Fruit fly (Drosophila melanogaster) whole organism, embryonic: ENCODE measurements around the gene CG17359.

Experiments used
- CG10209 ChIP-seq: fragments of 200-800 bp; sonication (Bioruptor generic); optimal IDR thresholded peaks from 3 replicates; lab custom pipeline; 2017; ENCODE audit warnings: missing biosample characterization, mild to moderate bottlenecking, missing genetic modification characterization, missing genetic modification reagents
- CG10274 ChIP-seq: fragments of 200-800 bp; sonication (Bioruptor generic); optimal IDR thresholded peaks from 3 replicates; lab custom pipeline; 2017; ENCODE audit warnings: missing biosample characterization, mild to moderate bottlenecking, missing genetic modification characterization
- CG10565 ChIP-seq: fragments of 200-800 bp; sonication (Bioruptor generic); optimal IDR thresholded peaks from 3 replicates; lab custom pipeline; 2016; ENCODE audit warnings: missing biosample characterization, mild to moderate bottlenecking, missing genetic modification characterization
- CG10979 ChIP-seq: fragments of 200-800 bp; sonication (Bioruptor generic); optimal IDR thresholded peaks from 2 replicates; lab custom pipeline; 2018; ENCODE audit warnings: missing biosample characterization, mild to moderate bottlenecking, missing genetic modification characterization, moderate library complexity
- CG11093 ChIP-seq: fragments of 200-800 bp; sonication (Bioruptor generic); IDR thresholded peaks from 3 replicates; pipeline ENCODE4 v1.3.6; 2022; ENCODE audit warnings: missing biosample characterization, missing genetic modification characterization
- CG12155 ChIP-seq: fragments of 200-800 bp; sonication (Bioruptor generic); optimal IDR thresholded peaks from 3 replicates; lab custom pipeline; 2016; ENCODE audit warnings: missing biosample characterization, missing genetic modification characterization
- CG12236 ChIP-seq: fragments of 200-800 bp; sonication (Bioruptor generic); optimal IDR thresholded peaks from 2 replicates; lab custom pipeline; 2016; ENCODE audit warnings: missing biosample characterization, missing genetic modification characterization
- CG13296 ChIP-seq: fragments of 200-800 bp; sonication (Bioruptor generic); optimal IDR thresholded peaks from 3 replicates; lab custom pipeline; 2018; ENCODE audit warnings: missing biosample characterization, mild to moderate bottlenecking, missing genetic modification characterization
- CG13775 ChIP-seq: fragments of 200-800 bp; sonication (Bioruptor generic); optimal IDR thresholded peaks from 3 replicates; lab custom pipeline; 2017; ENCODE audit warnings: missing biosample characterization, mild to moderate bottlenecking, missing genetic modification characterization
- CG13894 ChIP-seq: fragments of 200-800 bp; sonication (Bioruptor generic); optimal IDR thresholded peaks from 3 replicates; lab custom pipeline; 2018; ENCODE audit warnings: missing biosample characterization, mild to moderate bottlenecking, missing genetic modification characterization, moderate library complexity
- CG14050 ChIP-seq: fragments of 200-800 bp; sonication (Bioruptor generic); IDR thresholded peaks from 3 replicates; pipeline ENCODE4 v1.3.6; 2022; ENCODE audit warnings: missing biosample characterization, missing genetic modification characterization
- CG14860 ChIP-seq: fragments of 200-800 bp; sonication (Bioruptor generic); IDR thresholded peaks from 3 replicates; pipeline ENCODE4 v1.3.6; 2022; ENCODE audit warnings: missing biosample characterization, missing genetic modification characterization; ENCODE audit not compliant: partially characterized antibody
- CG16863 ChIP-seq: fragments of 200-800 bp; sonication (Bioruptor generic); optimal IDR thresholded peaks from 3 replicates; lab custom pipeline; 2016; ENCODE audit warnings: missing biosample characterization, missing genetic modification characterization
- CG17186 ChIP-seq: fragments of 200-800 bp; sonication (Bioruptor generic); optimal IDR thresholded peaks from 3 replicates; lab custom pipeline; 2017; ENCODE audit warnings: missing biosample characterization, missing genetic modification reagents, missing genetic modification characterization
- CG17385 ChIP-seq: fragments of 200-800 bp; sonication (Bioruptor generic); optimal IDR thresholded peaks from 3 replicates; lab custom pipeline; 2018; ENCODE audit warnings: missing biosample characterization, mild to moderate bottlenecking, missing genetic modification characterization
- CG18476 ChIP-seq: fragments of 200-800 bp; sonication (Bioruptor generic); optimal IDR thresholded peaks from 2 replicates; lab custom pipeline; 2016; ENCODE audit warnings: missing biosample characterization, mild to moderate bottlenecking, missing genetic modification characterization
- CG2678 ChIP-seq: fragments of 200-800 bp; sonication (Bioruptor generic); optimal IDR thresholded peaks from 3 replicates; lab custom pipeline; 2019; ENCODE audit warnings: missing biosample characterization, mild to moderate bottlenecking, missing genetic modification characterization, moderate library complexity
- CG31224 ChIP-seq: fragments of 200-800 bp; sonication (Bioruptor generic); IDR thresholded peaks from 2 replicates; pipeline ENCODE4 v1.3.6; 2022; ENCODE audit warnings: missing biosample characterization, missing genetic modification characterization
- CG34422 ChIP-seq: fragments of 200-800 bp; sonication (Bioruptor generic); IDR thresholded peaks from 3 replicates; pipeline ENCODE4 v1.3.6; 2022; ENCODE audit warnings: missing biosample characterization, missing genetic modification characterization
- CG4328 ChIP-seq: fragments of 200-800 bp; sonication (Bioruptor generic); optimal IDR thresholded peaks from 3 replicates; lab custom pipeline; 2017; ENCODE audit warnings: missing biosample characterization, missing genetic modification reagents, missing genetic modification characterization
- CG6272 ChIP-seq: fragments of 200-800 bp; sonication (Bioruptor generic); IDR thresholded peaks from 2 replicates; pipeline ENCODE4 v1.3.6; 2022; ENCODE audit warnings: missing biosample characterization, missing genetic modification characterization
- Dbx ChIP-seq: fragments of 200-800 bp; sonication (Bioruptor generic); IDR thresholded peaks from 3 replicates; pipeline ENCODE4 v1.3.6; 2022; ENCODE audit warnings: missing biosample characterization, missing genetic modification characterization
- Fer3 ChIP-seq: fragments of 200-800 bp; sonication (Bioruptor generic); optimal IDR thresholded peaks from 2 replicates; lab custom pipeline; 2018; ENCODE audit warnings: missing biosample characterization, mild to moderate bottlenecking, missing genetic modification characterization, moderate library complexity
- H2.0 ChIP-seq: fragments of 200-800 bp; sonication (Bioruptor generic); IDR thresholded peaks from 2 replicates; pipeline ENCODE4 v1.3.6; 2022; ENCODE audit warnings: missing biosample characterization, missing genetic modification characterization
- HLH4C ChIP-seq: fragments of 200-800 bp; sonication (Bioruptor generic); IDR thresholded peaks from 3 replicates; pipeline ENCODE4 v1.3.6; 2022; ENCODE audit warnings: missing biosample characterization, missing genetic modification characterization; ENCODE audit not compliant: partially characterized antibody
- Stat92E ChIP-seq, 3 experiments: fragments of >200 bp in 2 of 3; fragments of 200-800 bp in 1 of 3; sonication (Bioruptor generic) in 1 of 3; optimal IDR thresholded peaks; 2 replicates each; lab custom pipeline; 2017 to 2019; ENCODE audit warnings: missing biosample characterization in 3 of 3, missing genetic modification characterization in 3 of 3, mild to moderate bottlenecking in 1 of 3, moderate library complexity in 1 of 3
- Xrp1 ChIP-seq: fragments of 200-800 bp; sonication (Bioruptor generic); IDR thresholded peaks from 2 replicates; pipeline ENCODE4 v1.3.6; 2022; ENCODE audit warnings: missing biosample characterization, missing genetic modification characterization
- bcd ChIP-seq: fragments of 200-800 bp; sonication (Bioruptor generic); optimal IDR thresholded peaks from 2 replicates; lab custom pipeline; 2017; ENCODE audit warnings: missing biosample characterization, mild to moderate bottlenecking, missing genetic modification characterization
- dan ChIP-seq: fragments of 200-800 bp; sonication (Bioruptor generic); IDR thresholded peaks from 2 replicates; pipeline ENCODE4 v1.3.6; 2022; ENCODE audit warnings: missing biosample characterization, missing genetic modification characterization
- grn ChIP-seq: fragments of 200-800 bp; sonication (Bioruptor generic); optimal IDR thresholded peaks from 3 replicates; lab custom pipeline; 2017; ENCODE audit warnings: missing biosample characterization, missing genetic modification characterization
- gsb-n ChIP-seq: fragments of 200-800 bp; sonication (Bioruptor generic); optimal IDR thresholded peaks from 3 replicates; lab custom pipeline; 2018; ENCODE audit warnings: missing biosample characterization, mild to moderate bottlenecking, missing genetic modification characterization
- h ChIP-seq: fragments of >200 bp; optimal IDR thresholded peaks from 2 replicates; lab custom pipeline; 2017
- ham ChIP-seq: fragments of 200-800 bp; sonication (Bioruptor generic); IDR thresholded peaks from 2 replicates; pipeline ENCODE4 v1.3.6; 2022; ENCODE audit warnings: missing biosample characterization, missing genetic modification characterization
- hbn ChIP-seq: fragments of 200-800 bp; sonication (Bioruptor generic); IDR thresholded peaks from 2 replicates; pipeline ENCODE4 v1.3.6; 2022; ENCODE audit warnings: missing biosample characterization, missing genetic modification characterization; ENCODE audit not compliant: partially characterized antibody
- ind ChIP-seq: fragments of 200-800 bp; sonication (Bioruptor generic); optimal IDR thresholded peaks from 3 replicates; lab custom pipeline; 2016; ENCODE audit warnings: missing biosample characterization, missing genetic modification characterization
- kah ChIP-seq: fragments of 200-800 bp; sonication (Bioruptor generic); optimal IDR thresholded peaks from 2 replicates; lab custom pipeline; 2018; ENCODE audit warnings: missing biosample characterization, mild to moderate bottlenecking, missing genetic modification characterization
- kni ChIP-seq: fragments of 200-800 bp; sonication (Bioruptor generic); optimal IDR thresholded peaks from 3 replicates; lab custom pipeline; 2017; ENCODE audit warnings: mild to moderate bottlenecking, missing biosample characterization, missing genetic modification reagents, missing genetic modification characterization
- otp ChIP-seq: fragments of 200-800 bp; sonication (Bioruptor generic); IDR thresholded peaks from 3 replicates; pipeline ENCODE4, ENCODE4 v1.3.6; 2022; ENCODE audit warnings: missing biosample characterization, missing genetic modification characterization
- pb ChIP-seq: fragments of 200-800 bp; sonication (Bioruptor generic); optimal IDR thresholded peaks from 3 replicates; lab custom pipeline; 2016; ENCODE audit warnings: missing biosample characterization, missing genetic modification characterization
- psq ChIP-seq: fragments of 200-800 bp; sonication (Bioruptor generic); optimal IDR thresholded peaks from 2 replicates; lab custom pipeline; 2017; ENCODE audit warnings: missing biosample characterization, missing genetic modification characterization
- salm ChIP-seq: fragments of 200-800 bp; sonication (Bioruptor generic); optimal IDR thresholded peaks from 2 replicates; lab custom pipeline; 2018; ENCODE audit warnings: missing biosample characterization, mild to moderate bottlenecking, missing genetic modification characterization
- sisA ChIP-seq: fragments of 200-800 bp; sonication (Bioruptor generic); IDR thresholded peaks from 2 replicates; pipeline ENCODE4 v1.3.6; 2022; ENCODE audit warnings: missing biosample characterization, missing genetic modification characterization
- slbo ChIP-seq: fragments of 200-800 bp; sonication (Bioruptor generic); IDR thresholded peaks from 2 replicates; pipeline ENCODE4 v1.3.6; 2022; ENCODE audit warnings: missing biosample characterization, missing genetic modification characterization
- ssp ChIP-seq: fragments of 200-800 bp; sonication (Bioruptor generic); IDR thresholded peaks from 2 replicates; pipeline ENCODE4 v1.3.6; 2022; ENCODE audit warnings: missing biosample characterization, missing genetic modification characterization
- tin ChIP-seq: fragments of 200-800 bp; sonication (Bioruptor generic); optimal IDR thresholded peaks from 3 replicates; lab custom pipeline; 2016; ENCODE audit warnings: missing biosample characterization, missing genetic modification characterization
- trh ChIP-seq: fragments of 200-800 bp; sonication (Bioruptor generic); optimal IDR thresholded peaks from 2 replicates; lab custom pipeline; 2016; ENCODE audit warnings: missing biosample characterization, missing genetic modification characterization
- tup ChIP-seq: fragments of 200-800 bp; sonication (Bioruptor generic); optimal IDR thresholded peaks from 2 replicates; lab custom pipeline; 2016; ENCODE audit warnings: missing biosample characterization, mild to moderate bottlenecking, missing genetic modification characterization, moderate library complexity
- zen ChIP-seq: fragments of 200-800 bp; sonication (Bioruptor generic); optimal IDR thresholded peaks from 3 replicates; lab custom pipeline; 2018; ENCODE audit warnings: missing biosample characterization, mild to moderate bottlenecking, missing genetic modification characterization, moderate library complexity

Gene CG17359

DNA sequence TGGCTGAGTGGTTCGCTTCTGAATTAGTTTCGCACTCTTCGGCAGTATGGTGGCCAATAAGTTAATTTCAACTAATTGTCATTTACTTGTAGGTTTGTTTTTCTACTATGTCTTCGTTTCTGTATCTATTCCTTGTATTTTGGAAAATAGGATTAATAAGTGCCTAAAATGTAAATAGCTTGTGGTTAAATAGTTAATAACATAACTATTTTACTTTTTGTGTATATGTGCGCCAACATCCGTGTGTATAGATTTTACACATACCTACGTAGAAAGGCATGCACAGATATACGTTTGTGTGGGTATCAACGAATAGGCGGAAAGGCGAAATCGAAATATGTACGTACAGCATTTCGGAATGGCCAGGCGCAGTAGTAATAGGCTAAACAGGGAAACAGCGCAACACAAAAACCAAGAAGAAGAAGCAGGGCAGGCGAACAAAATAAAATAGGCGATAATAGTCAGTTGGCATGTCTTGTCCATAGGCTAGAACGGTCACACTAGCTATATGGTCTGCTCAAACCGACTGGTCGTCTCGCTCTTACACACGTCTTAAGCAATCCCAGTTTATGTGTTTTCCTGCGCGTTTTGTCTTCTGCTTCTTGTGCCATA, 3.6 kb upstream of the CG17359 start (continued):
- TF ChIP-seq ind (GFP tag; lab: Kevin White, UChicago) (no peak), CG31224 (no peak), grn (GFP tag; lab: Kevin White, UChicago) (no peak), CG4328 (GFP tag; lab: Kevin White, UChicago) (no peak), h (no peak), CG18476 (GFP tag; lab: Kevin White, UChicago) (no peak), CG34422 (GFP tag; lab: Robert Waterston, UW) (peak; percentile 44; the same call in 1 of the 3 replicates), CG14050 (no peak), CG10565 (GFP tag; lab: Kevin White, UChicago) (no peak), Dbx (peak; percentile 36; the same call in 1 of the 3 replicates)
- TF ChIP-seq, all 482 proteins: peak for 99

- no peak for TF ChIP-seq pb
- TF ChIP-seq CG14860: peak; percentile 79
- no peak for TF ChIP-seq tup (GFP tag; lab: Kevin White, UChicago)
- TF ChIP-seq CG11093 (GFP tag; lab: Robert Waterston, UW): no peak
- TF ChIP-seq slbo: no peak
- no peak for TF ChIP-seq CG17186 (GFP tag; lab: Kevin White, UChicago)
- no peak for TF ChIP-seq CG17385 (GFP tag; lab: Kevin White, UChicago)
- TF ChIP-seq CG12155 (GFP tag; lab: Kevin White, UChicago): no peak
- TF ChIP-seq bcd (GFP tag; lab: Kevin White, UChicago): no peak
- no peak for TF ChIP-seq CG10979
- TF ChIP-seq gsb-n (tag; lab: Kevin White, UChicago): no peak
- TF ChIP-seq CG13775: peak; percentile 18
- TF ChIP-seq Stat92E (GFP tag; optimal IDR thresholded peaks at IDR 0.05; lab: Kevin White, UChicago): no peak
- TF ChIP-seq otp (GFP tag; lab: Robert Waterston, UW): no peak
- TF ChIP-seq psq: no peak
- TF ChIP-seq CG12236 (GFP tag; lab: Kevin White, UChicago): no peak
- TF ChIP-seq CG6272 (GFP tag; lab: Robert Waterston, UW): no peak
- TF ChIP-seq kah: no peak
- TF ChIP-seq kni (GFP tag; lab: Kevin White, UChicago): no peak
- TF ChIP-seq trh (GFP tag; lab: Kevin White, UChicago): no peak
- TF ChIP-seq CG16863 (GFP tag; lab: Kevin White, UChicago): no peak
- no peak for TF ChIP-seq tin (GFP tag; lab: Kevin White, UChicago)
- no peak for TF ChIP-seq ham (GFP tag; lab: Robert Waterston, UW)
- TF ChIP-seq dan (GFP tag; lab: Robert Waterston, UW): no peak
- peak; percentile 55 for TF ChIP-seq zen (tag; lab: Kevin White, UChicago)
- TF ChIP-seq CG13296 (GFP tag; lab: Kevin White, UChicago): no peak
- TF ChIP-seq sisA (GFP tag; lab: Robert Waterston, UW): no peak
- TF ChIP-seq CG10274: no peak
- TF ChIP-seq CG2678 (tag; lab: Kevin White, UChicago): peak; percentile 14
- peak; percentile 4 for TF ChIP-seq CG13894
- no peak for TF ChIP-seq salm (tag; lab: Kevin White, UChicago)
- TF ChIP-seq hbn (GFP tag; lab: Robert Waterston, UW): peak; percentile 80
- TF ChIP-seq Xrp1 (GFP tag; lab: Robert Waterston, UW): no peak; the same call in 1 of the 2 replicates
- no peak for TF ChIP-seq ssp (GFP tag; lab: Robert Waterston, UW)
- no peak for TF ChIP-seq Fer3
- no peak for TF ChIP-seq CG10209 (GFP tag; lab: Kevin White, UChicago)
- no peak for TF ChIP-seq H2.0
- TF ChIP-seq HLH4C: peak; percentile 79
These were observed 2.8 kb upstream of the CG17359 start, which contains the start of the genes Nprl3 and upSET for dm6 chr3L:14001658-14002523. TSS of gene Nprl3 (minus strand) at chr3L:14001880. TSS of gene upSET (plus strand) at chr3L:14002127.
